Fruit fly (Drosophila melanogaster): Measurements from ENCODE around the gene pb.
A peak's percentile ranks its signal among the peaks of the same experiment; 100 is the strongest.

Gene pb

DNA sequence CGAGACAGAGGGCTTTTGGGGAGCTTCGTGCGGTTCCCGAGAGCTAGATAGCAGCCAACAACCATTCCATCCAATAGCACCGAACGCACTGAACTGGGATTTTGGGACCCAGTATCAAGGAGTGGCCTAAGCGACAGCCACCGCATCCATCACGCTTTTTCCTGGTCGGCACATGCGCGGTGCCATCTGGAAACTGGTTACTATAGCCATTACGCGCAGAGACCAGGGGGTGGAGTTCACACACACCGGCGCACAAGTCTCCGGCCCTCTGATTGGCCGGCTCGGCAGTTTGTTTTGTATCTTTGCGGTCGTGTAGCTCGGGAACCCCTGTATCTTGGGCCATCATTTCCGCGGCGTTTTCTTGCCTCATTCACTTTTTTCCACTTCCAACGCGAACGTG lies at the start of gene pb:
Gene pb (minus strand): TSS at position 81 of the 400 bp plus-strand sequence.
- no peak for TF ChIP-seq dsf (GFP tag; optimal IDR thresholded peaks at IDR 0.05; ENCODE audit: borderline replicate concordance)
- TF ChIP-seq rgr (GFP tag; optimal IDR thresholded peaks at IDR 0.05) = no peak
- no peak for TF ChIP-seq dl (GFP tag; optimal IDR thresholded peaks at IDR 0.05; ENCODE audit: insufficient read depth in 1 of 2, partially characterized antibody in 2 of 2)
- TF ChIP-seq Mio (GFP tag; optimal IDR thresholded peaks at IDR 0.05) = no peak
- TF ChIP-seq tai (GFP tag; optimal IDR thresholded peaks at IDR 0.05) = no peak
- TF ChIP-seq Hr83 (GFP tag; optimal IDR thresholded peaks at IDR 0.05; ENCODE audit: poor library complexity, severe bottlenecking) = no peak
- TF ChIP-seq Abd-B (GFP tag; optimal IDR thresholded peaks at IDR 0.05) = no peak
- TF ChIP-seq h (GFP tag; optimal IDR thresholded peaks at IDR 0.05) = no peak
- no peak for TF ChIP-seq psq (GFP tag; optimal IDR thresholded peaks at IDR 0.05)
- no peak for TF ChIP-seq fru (GFP tag; optimal IDR thresholded peaks at IDR 0.05)
- no peak for TF ChIP-seq HLH106 (tag; optimal IDR thresholded peaks at IDR 0.05)
- TF ChIP-seq CG9705 (GFP tag; optimal IDR thresholded peaks at IDR 0.05) = no peak
- TF ChIP-seq brk (GFP tag; optimal IDR thresholded peaks at IDR 0.05) = no peak
- no peak for TF ChIP-seq N (GFP tag; optimal IDR thresholded peaks at IDR 0.05)
- TF ChIP-seq OdsH (GFP tag; optimal IDR thresholded peaks at IDR 0.05) = no peak
- TF ChIP-seq dmrt93B (GFP tag; optimal IDR thresholded peaks at IDR 0.05) = no peak
- TF ChIP-seq usp (GFP tag; optimal IDR thresholded peaks at IDR 0.05) = no peak
- no peak for TF ChIP-seq jim (GFP tag; optimal IDR thresholded peaks at IDR 0.05)
- no peak for TF ChIP-seq br (GFP tag; optimal IDR thresholded peaks at IDR 0.05)

DNA sequence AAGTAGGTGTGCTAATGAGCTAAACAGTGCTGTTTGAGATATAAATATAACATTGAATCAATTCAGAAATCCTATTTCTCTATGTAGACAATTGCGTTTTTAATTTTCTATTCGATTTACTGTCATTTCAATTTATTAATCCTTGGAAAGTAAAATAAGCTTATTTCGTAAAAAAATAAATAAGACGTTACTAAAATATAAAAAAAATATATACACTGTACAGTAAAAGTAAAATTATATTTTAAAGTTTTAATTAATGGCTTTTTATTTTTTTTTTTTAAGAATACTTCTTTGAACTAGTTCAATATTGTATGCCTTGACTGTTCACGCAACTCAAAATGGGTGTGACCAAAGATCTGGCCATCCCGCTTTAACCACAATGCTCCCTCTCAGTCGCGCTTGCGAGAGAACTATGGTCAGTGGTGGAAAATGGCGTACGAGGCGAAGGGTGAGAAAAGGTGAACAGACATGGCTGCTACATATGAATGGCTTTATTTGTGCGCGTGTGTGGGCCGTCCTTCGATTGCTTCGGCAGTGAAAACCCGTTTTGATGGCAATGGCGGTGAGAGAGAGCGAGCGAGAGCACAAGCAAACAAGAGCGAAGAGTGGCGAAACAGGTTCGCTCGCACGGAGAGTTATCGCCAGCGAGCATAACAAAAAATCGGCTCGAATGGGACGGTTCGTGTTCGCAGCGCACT lies 49.5 kb upstream of the pb start, which contains the start of gene Dfd:
Gene Dfd (plus strand): TSS at position 648 of the 698 bp plus-strand sequence.
- TF ChIP-seq dmrt93B (GFP tag; optimal IDR thresholded peaks at IDR 0.05) (no peak), woc (GFP tag; optimal IDR thresholded peaks at IDR 0.05) (peak; percentile 6), CrebA (GFP tag; optimal IDR thresholded peaks at IDR 0.05; ENCODE audit: borderline replicate concordance) (no peak), Vsx2 (GFP tag; optimal IDR thresholded peaks at IDR 0.05; ENCODE audit: partially characterized antibody) (peak; percentile 64), Rel (GFP tag; optimal IDR thresholded peaks at IDR 0.05) (no peak), Rel (tag; optimal IDR thresholded peaks at IDR 0.05) (no peak), tai (GFP tag; optimal IDR thresholded peaks at IDR 0.05) (no peak), Myc (optimal IDR thresholded peaks at IDR 0.05) (no peak), Dif (GFP tag; optimal IDR thresholded peaks at IDR 0.05; ENCODE audit: partially characterized antibody) (peak; percentile 83), fru (GFP tag; optimal IDR thresholded peaks at IDR 0.05) (no peak), dl (GFP tag; optimal IDR thresholded peaks at IDR 0.05; ENCODE audit: insufficient read depth in 1 of 2, partially characterized antibody in 2 of 2) (peak in 1 of 2 experiments; percentile 71), sv (GFP tag; optimal IDR thresholded peaks at IDR 0.05) (no peak)

DNA sequence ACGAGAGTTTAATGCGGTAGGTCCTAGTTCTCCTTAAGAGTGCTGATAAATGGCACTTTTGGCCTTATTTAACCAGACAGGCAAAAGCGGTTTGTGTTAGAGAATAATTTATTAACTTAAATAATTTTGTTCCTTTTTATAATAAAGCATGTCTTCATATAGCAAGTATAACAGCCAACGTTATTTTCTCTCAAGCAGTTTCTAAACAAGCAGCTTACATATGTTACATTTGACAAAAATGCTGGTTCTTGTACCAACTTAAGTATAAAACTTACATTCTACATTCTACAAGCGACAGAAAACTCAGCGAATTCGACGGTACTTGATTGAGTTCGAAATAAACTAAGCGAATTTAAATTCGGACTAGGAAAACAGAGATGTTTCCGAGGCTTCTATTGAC lies 38.1 kb upstream of the pb start:
- no peak for TF ChIP-seq rgr (GFP tag; optimal IDR thresholded peaks at IDR 0.05)
- TF ChIP-seq Myc (optimal IDR thresholded peaks at IDR 0.05) = peak; percentile 74

DNA sequence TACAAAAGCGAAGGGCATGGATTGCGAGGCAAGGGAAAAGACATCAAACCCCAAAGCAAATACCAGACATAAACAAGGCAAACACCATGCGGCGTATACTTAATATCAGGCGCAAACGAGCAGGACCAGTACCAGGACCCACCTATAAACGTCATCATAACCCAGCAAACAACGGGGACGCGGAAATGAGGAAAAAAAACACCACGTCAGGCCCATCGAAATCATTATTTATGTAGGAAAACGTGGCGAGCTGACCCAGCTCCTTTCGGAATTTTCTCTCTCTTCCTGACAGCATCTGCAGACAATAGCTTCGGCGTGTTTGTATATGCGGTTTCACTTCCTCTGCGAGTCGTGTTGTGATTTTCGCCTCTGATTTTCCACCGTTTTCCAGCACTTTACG lies 34.9 kb upstream of the pb start:
- TF ChIP-seq foxo (GFP tag; optimal IDR thresholded peaks at IDR 0.05) (no peak), OdsH (GFP tag; optimal IDR thresholded peaks at IDR 0.05) (no peak), Jra (GFP tag; optimal IDR thresholded peaks at IDR 0.05) (no peak), Abd-B (GFP tag; optimal IDR thresholded peaks at IDR 0.05) (no peak), dl (GFP tag; optimal IDR thresholded peaks at IDR 0.05; ENCODE audit: insufficient read depth in 1 of 2, partially characterized antibody in 2 of 2) (no peak)

DNA sequence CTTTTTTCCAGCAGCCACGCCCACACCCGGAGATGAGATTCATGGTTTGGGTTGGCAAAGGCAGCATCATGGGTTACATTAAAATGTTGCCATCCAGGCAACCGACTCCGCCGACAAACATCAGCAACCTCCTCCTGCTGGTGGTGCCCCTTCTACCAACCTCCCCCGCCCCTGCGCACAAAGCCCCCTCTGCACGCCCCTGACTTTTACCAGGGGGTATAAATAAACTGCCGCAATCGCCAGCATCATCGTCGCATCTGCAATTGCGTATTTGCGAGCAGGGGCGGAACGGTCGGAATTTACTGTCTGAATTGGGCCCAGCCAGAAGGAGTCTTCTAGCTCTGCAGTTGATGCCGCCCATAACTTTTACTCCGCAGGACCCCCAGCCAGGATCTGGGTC lies 29.9 kb upstream of the pb start:
- TF ChIP-seq brk (GFP tag; optimal IDR thresholded peaks at IDR 0.05) = no peak
- no peak for TF ChIP-seq woc (GFP tag; optimal IDR thresholded peaks at IDR 0.05)
- no peak for TF ChIP-seq sage (GFP tag; optimal IDR thresholded peaks at IDR 0.05)
- TF ChIP-seq Abd-B (GFP tag; optimal IDR thresholded peaks at IDR 0.05) = no peak
- no peak for TF ChIP-seq CG32264 (GFP tag; optimal IDR thresholded peaks at IDR 0.05)
- TF ChIP-seq pan (optimal IDR thresholded peaks at IDR 0.05) = no peak
- no peak for TF ChIP-seq Hnf4 (GFP tag; optimal IDR thresholded peaks at IDR 0.05)
- TF ChIP-seq Dfd (GFP tag; optimal IDR thresholded peaks at IDR 0.05) = no peak
